Fruit fly (Drosophila melanogaster): ENCODE data around the gene CG10958.

The CG10958 gene

DNA sequence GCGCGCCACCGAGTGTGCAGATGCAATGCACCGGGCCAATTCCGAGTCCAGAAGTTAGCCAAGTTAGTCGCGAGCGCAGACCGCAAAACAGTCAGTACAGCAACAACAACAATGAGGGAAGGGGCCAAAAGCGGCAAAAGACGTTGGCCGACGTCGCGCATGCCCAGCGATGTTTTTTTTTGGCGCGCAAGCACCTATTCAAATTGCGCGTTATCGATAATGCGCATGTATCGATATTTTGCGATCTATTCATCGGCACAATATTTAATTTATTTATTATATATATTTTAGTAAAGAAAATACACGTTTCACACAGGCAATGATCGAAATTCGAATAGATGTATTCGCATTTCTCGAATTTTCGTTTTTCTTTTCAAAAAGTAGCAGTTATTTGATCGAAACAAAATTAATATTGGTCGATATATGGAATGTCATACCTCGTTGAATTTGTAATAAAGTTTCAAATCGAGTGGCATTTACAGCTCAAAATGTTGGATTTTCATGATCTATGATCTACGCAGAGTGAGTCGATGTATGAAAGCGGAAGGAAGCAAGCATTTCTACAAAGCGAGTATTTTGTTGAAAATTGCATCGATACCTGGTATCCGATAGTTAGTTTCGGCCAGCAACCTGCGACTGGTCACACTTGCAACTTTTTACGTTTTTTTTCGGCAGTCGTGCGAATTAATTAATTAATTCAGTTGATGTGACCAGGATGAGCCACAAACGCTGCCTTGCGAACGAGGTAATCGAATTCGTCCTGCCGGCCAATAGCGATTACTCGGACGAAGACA lies 2.7 kb upstream of the CG10958 start, which contains the start of gene CG2116 (continued):
- no peak for TF ChIP-seq CG5180 (GFP tag; optimal IDR thresholded peaks at IDR 0.05)
- no peak for TF ChIP-seq CG10274 (GFP tag; optimal IDR thresholded peaks at IDR 0.05)
- TF ChIP-seq danr (GFP tag; IDR thresholded peaks at IDR 0.05): no peak
- TF ChIP-seq tna (GFP tag; IDR thresholded peaks at IDR 0.05; ENCODE audit: partially characterized antibody): 0 out of 2 replicates have a peak, but pooled peaks have one; percentile 11
- TF ChIP-seq dpn (GFP tag; optimal IDR thresholded peaks at IDR 0.05): no peak
- TF ChIP-seq h (optimal IDR thresholded peaks at IDR 0.05): no peak
- peak; percentile 25 for TF ChIP-seq CG11504 (tag; optimal IDR thresholded peaks at IDR 0.05)
- TF ChIP-seq gsb-n (tag; optimal IDR thresholded peaks at IDR 0.05): no peak
- no peak for TF ChIP-seq CG6272 (GFP tag; IDR thresholded peaks at IDR 0.05)
- TF ChIP-seq CG7839 (tag; optimal IDR thresholded peaks at IDR 0.05): no peak
- no peak for TF ChIP-seq CG32772 (GFP tag; IDR thresholded peaks at IDR 0.05)
- TF ChIP-seq sens (GFP tag): peak; percentile 53
- TF ChIP-seq CG7372 (GFP tag; IDR thresholded peaks at IDR 0.05): no peak
- TF ChIP-seq ken (GFP tag; IDR thresholded peaks at IDR 0.05): no peak
- TF ChIP-seq ewg (GFP tag; optimal IDR thresholded peaks at IDR 0.05): peak; percentile 76
- no peak for TF ChIP-seq sr (GFP tag; IDR thresholded peaks at IDR 0.05)
- no peak for TF ChIP-seq Dip2 (GFP tag; IDR thresholded peaks at IDR 0.05)
- TF ChIP-seq NfI (GFP tag; optimal IDR thresholded peaks at IDR 0.05): no peak
- TF ChIP-seq CG17802 (tag; optimal IDR thresholded peaks at IDR 0.05): no peak
- TF ChIP-seq org-1 (GFP tag; optimal IDR thresholded peaks at IDR 0.05): no peak
- TF ChIP-seq Gug (GFP tag; IDR thresholded peaks at IDR 0.05): no peak
- no peak for TF ChIP-seq Antp (GFP tag; optimal IDR thresholded peaks at IDR 0.05)
- no peak for TF ChIP-seq br (optimal IDR thresholded peaks at IDR 0.05)
- no peak for TF ChIP-seq CTCF (GFP tag; optimal IDR thresholded peaks at IDR 0.05)
- no peak for TF ChIP-seq CG34376 (GFP tag; optimal IDR thresholded peaks at IDR 0.05)
- TF ChIP-seq CG11093 (GFP tag; IDR thresholded peaks at IDR 0.05): no peak
- TF ChIP-seq Sin3A (optimal IDR thresholded peaks at IDR 0.05): peak; percentile 56
- no peak for TF ChIP-seq BtbVII (GFP tag; optimal IDR thresholded peaks at IDR 0.05)
- TF ChIP-seq CG10565 (GFP tag; optimal IDR thresholded peaks at IDR 0.05): no peak
- TF ChIP-seq CkIIα-i1 (GFP tag; IDR thresholded peaks at IDR 0.05): no peak
- TF ChIP-seq en (GFP tag; optimal IDR thresholded peaks at IDR 0.05): no peak
- TF ChIP-seq CG15011 (GFP tag; optimal IDR thresholded peaks at IDR 0.05): no peak
- TF ChIP-seq z (GFP tag; IDR thresholded peaks at IDR 0.05): no peak
- peak; percentile 66 for TF ChIP-seq sqz (GFP tag; optimal IDR thresholded peaks at IDR 0.05)
- no peak for TF ChIP-seq ase (GFP tag; IDR thresholded peaks at IDR 0.05)
- no peak for TF ChIP-seq CG15073 (GFP tag; optimal IDR thresholded peaks at IDR 0.05)
- TF ChIP-seq pum (GFP tag; optimal IDR thresholded peaks at IDR 0.05): no peak
- TF ChIP-seq hbn (GFP tag; IDR thresholded peaks at IDR 0.05; ENCODE audit: partially characterized antibody): peak; percentile 59; the same call in 1 of the 2 replicates
- no peak for TF ChIP-seq NFAT (GFP tag; IDR thresholded peaks at IDR 0.05)
- TF ChIP-seq CG12769 (tag; optimal IDR thresholded peaks at IDR 0.05): no peak
- TF ChIP-seq Hr39 (optimal IDR thresholded peaks at IDR 0.05): no peak
- no peak for TF ChIP-seq Elba2 (GFP tag; optimal IDR thresholded peaks at IDR 0.05)
- TF ChIP-seq wek (GFP tag; optimal IDR thresholded peaks at IDR 0.05): no peak
- TF ChIP-seq Mes4 (GFP tag; optimal IDR thresholded peaks at IDR 0.05): no peak
- no peak for TF ChIP-seq zf30C (GFP tag; optimal IDR thresholded peaks at IDR 0.05)
- TF ChIP-seq C15 (GFP tag; IDR thresholded peaks at IDR 0.05): no peak
- TF ChIP-seq E2f2 (GFP tag; IDR thresholded peaks at IDR 0.05): peak; percentile 84
- TF ChIP-seq CG9932 (GFP tag; IDR thresholded peaks at IDR 0.05): no peak
- TF ChIP-seq run (tag; optimal IDR thresholded peaks at IDR 0.05): no peak
- TF ChIP-seq PHDP (tag; optimal IDR thresholded peaks at IDR 0.05): no peak
- no peak for TF ChIP-seq CG15696 (tag; optimal IDR thresholded peaks at IDR 0.05)
- TF ChIP-seq H15 (GFP tag; IDR thresholded peaks at IDR 0.05): no peak
- no peak for TF ChIP-seq CG31365 (tag; optimal IDR thresholded peaks at IDR 0.05)

All from whole organism, embryonic.